Fruit fly (Drosophila melanogaster) whole organism, prepupa: ENCODE measurements around the gene spir.

Experiments used
- Blimp-1 ChIP-seq: fragments of 200-800 bp; sonication (Bioruptor generic); optimal IDR thresholded peaks from 3 replicates; lab custom pipeline; 2017; ENCODE audit warnings: missing biosample characterization, missing genetic modification characterization, mild to moderate bottlenecking, moderate library complexity, missing genetic modification reagents
- CG10631 ChIP-seq: fragments of 200-800 bp; sonication (Bioruptor generic); optimal IDR thresholded peaks from 2 replicates; lab custom pipeline; 2016; ENCODE audit warnings: missing biosample characterization, missing genetic modification characterization
- CG10669 ChIP-seq: fragments of 200-800 bp; sonication (Bioruptor generic); optimal IDR thresholded peaks from 3 replicates; lab custom pipeline; 2018; ENCODE audit warnings: missing biosample characterization, mild to moderate bottlenecking, missing genetic modification characterization, moderate library complexity
- CG11294 ChIP-seq: fragments of 200-800 bp; sonication (Bioruptor generic); IDR thresholded peaks from 2 replicates; pipeline ENCODE4 v1.3.6; 2022; ENCODE audit warnings: missing biosample characterization, missing genetic modification characterization
- CG11902 ChIP-seq: fragments of 200-800 bp; sonication (Bioruptor generic); optimal IDR thresholded peaks from 3 replicates; lab custom pipeline; 2016; ENCODE audit warnings: missing biosample characterization, missing genetic modification characterization
- CG15336 ChIP-seq: fragments of 200-800 bp; sonication (Bioruptor generic); IDR thresholded peaks from 2 replicates; pipeline ENCODE4 v1.3.6; 2022; ENCODE audit warnings: missing biosample characterization, missing genetic modification characterization
- CG1621 ChIP-seq: fragments of 200-800 bp; sonication (Bioruptor generic); optimal IDR thresholded peaks from 3 replicates; lab custom pipeline; 2018; ENCODE audit warnings: missing biosample characterization, mild to moderate bottlenecking, missing genetic modification characterization
- CG32006 ChIP-seq: fragments of 200-800 bp; sonication (Bioruptor generic); optimal IDR thresholded peaks from 3 replicates; lab custom pipeline; 2017; ENCODE audit warnings: missing biosample characterization, mild to moderate bottlenecking, missing genetic modification characterization
- CG34406 ChIP-seq: fragments of 200-800 bp; sonication (Bioruptor generic); optimal IDR thresholded peaks from 3 replicates; lab custom pipeline; 2016; ENCODE audit warnings: missing biosample characterization, missing genetic modification characterization
- CG3919 ChIP-seq: fragments of 200-800 bp; sonication (Bioruptor generic); optimal IDR thresholded peaks from 3 replicates; lab custom pipeline; 2016; ENCODE audit warnings: missing biosample characterization, missing genetic modification characterization
- CG4318 ChIP-seq: fragments of 200-800 bp; sonication (Bioruptor generic); optimal IDR thresholded peaks from 3 replicates; lab custom pipeline; 2017; ENCODE audit warnings: missing biosample characterization, mild to moderate bottlenecking, missing genetic modification characterization
- CG6163 ChIP-seq: fragments of 200-800 bp; sonication (Bioruptor generic); IDR thresholded peaks from 3 replicates; pipeline ENCODE4 v1.3.6; 2022; ENCODE audit warnings: missing biosample characterization, missing genetic modification characterization
- CG6276 ChIP-seq: fragments of 200-800 bp; sonication (Bioruptor generic); optimal IDR thresholded peaks from 2 replicates; lab custom pipeline; 2017; ENCODE audit warnings: missing biosample characterization, mild to moderate bottlenecking, missing genetic modification characterization
- CG8119 ChIP-seq: fragments of 200-800 bp; sonication (Bioruptor generic); IDR thresholded peaks from 3 replicates; pipeline ENCODE4 v1.3.6; 2022; ENCODE audit warnings: missing biosample characterization, missing genetic modification characterization
- CG8632 ChIP-seq: fragments of 200-800 bp; sonication (Bioruptor generic); optimal IDR thresholded peaks from 3 replicates; lab custom pipeline; 2016; ENCODE audit warnings: missing biosample characterization, missing genetic modification characterization
- CG9139 ChIP-seq: fragments of 200-800 bp; sonication (Bioruptor generic); optimal IDR thresholded peaks from 3 replicates; lab custom pipeline; 2017; ENCODE audit warnings: missing biosample characterization, mild to moderate bottlenecking, missing genetic modification characterization
- Eip75B ChIP-seq: fragments of 200-800 bp; sonication (Bioruptor generic); optimal IDR thresholded peaks from 3 replicates; lab custom pipeline; 2016; ENCODE audit warnings: missing biosample characterization, missing genetic modification characterization
- Eip78C ChIP-seq: fragments of 200-800 bp; sonication (Bioruptor generic); peaks from one replicate; lab custom pipeline; 2016; ENCODE audit warnings: missing biosample characterization, missing genetic modification characterization
- Eip93F ChIP-seq: fragments of 200-800 bp; sonication (Bioruptor generic); optimal IDR thresholded peaks from 2 replicates; lab custom pipeline; 2016; ENCODE audit warnings: missing biosample characterization, mild to moderate bottlenecking, missing genetic modification characterization
- Ets21C ChIP-seq: fragments of 200-800 bp; sonication (Bioruptor generic); optimal IDR thresholded peaks from 3 replicates; lab custom pipeline; 2016; ENCODE audit warnings: missing biosample characterization, missing genetic modification characterization
- Gug ChIP-seq: fragments of 200-800 bp; sonication (Bioruptor generic); IDR thresholded peaks from 2 replicates; pipeline ENCODE4 v1.3.6; 2022; ENCODE audit warnings: missing biosample characterization, missing genetic modification characterization
- Hr38 ChIP-seq: sonication (Bioruptor generic); optimal IDR thresholded peaks from 2 replicates; lab custom pipeline; 2016; ENCODE audit warnings: missing biosample characterization, missing genetic modification characterization
- Hr39 ChIP-seq: fragments of 200-800 bp; sonication (Bioruptor generic); optimal IDR thresholded peaks from 2 replicates; lab custom pipeline; 2016; ENCODE audit warnings: missing biosample characterization, missing genetic modification characterization
- Hr4 ChIP-seq: fragments of 200-800 bp; sonication (Bioruptor generic); optimal IDR thresholded peaks from 3 replicates; lab custom pipeline; 2016; ENCODE audit warnings: missing biosample characterization, missing genetic modification characterization
- Lpt ChIP-seq: fragments of 200-800 bp; sonication (Bioruptor generic); optimal IDR thresholded peaks from 3 replicates; lab custom pipeline; 2016; ENCODE audit warnings: missing biosample characterization, missing genetic modification characterization
- Met ChIP-seq: fragments of 200-800 bp; sonication (Bioruptor generic); optimal IDR thresholded peaks from 3 replicates; lab custom pipeline; 2016; ENCODE audit warnings: missing biosample characterization, missing genetic modification characterization
- Smox ChIP-seq: fragments of 200-800 bp; sonication (Bioruptor generic); optimal IDR thresholded peaks from 3 replicates; lab custom pipeline; 2016; ENCODE audit warnings: missing biosample characterization, missing genetic modification characterization
- Sox15 ChIP-seq: fragments of 200-800 bp; sonication (Bioruptor generic); optimal IDR thresholded peaks from 3 replicates; lab custom pipeline; 2016; ENCODE audit warnings: missing biosample characterization, missing genetic modification characterization
- achi ChIP-seq: fragments of 200-800 bp; sonication (Bioruptor generic); optimal IDR thresholded peaks from 3 replicates; lab custom pipeline; 2016; ENCODE audit warnings: missing biosample characterization, missing genetic modification characterization
- acj6 ChIP-seq: fragments of 200-800 bp; sonication (Bioruptor generic); optimal IDR thresholded peaks from 3 replicates; lab custom pipeline; 2016; ENCODE audit warnings: missing biosample characterization, missing genetic modification characterization
- dac ChIP-seq: fragments of 200-800 bp; sonication (Bioruptor generic); optimal IDR thresholded peaks from 2 replicates; lab custom pipeline; 2017; ENCODE audit warnings: missing biosample characterization, mild to moderate bottlenecking, missing genetic modification characterization
- eg ChIP-seq: fragments of 200-800 bp; sonication (Bioruptor generic); IDR thresholded peaks from 3 replicates; pipeline ENCODE4 v1.3.6; 2022; ENCODE audit warnings: missing biosample characterization, missing genetic modification characterization
- fkh ChIP-seq: fragments of 200-800 bp; sonication (Bioruptor generic); optimal IDR thresholded peaks from 3 replicates; lab custom pipeline; 2017; ENCODE audit warnings: missing biosample characterization, mild to moderate bottlenecking, missing genetic modification characterization, moderate library complexity
- lz ChIP-seq: fragments of 200-800 bp; sonication (Bioruptor generic); optimal IDR thresholded peaks from 3 replicates; lab custom pipeline; 2016; ENCODE audit warnings: missing biosample characterization, missing genetic modification characterization
- pdm3 ChIP-seq: fragments of 200-800 bp; sonication (Bioruptor generic); optimal IDR thresholded peaks from 3 replicates; lab custom pipeline; 2016; ENCODE audit warnings: missing biosample characterization, missing genetic modification characterization
- salr ChIP-seq, 2 experiments: fragments of 200-800 bp; sonication (Bioruptor generic); optimal IDR thresholded peaks; 3 replicates each; lab custom pipeline; 2016 to 2018; ENCODE audit warnings: missing biosample characterization in 2 of 2, missing genetic modification characterization in 2 of 2, mild to moderate bottlenecking in 1 of 2
- spab ChIP-seq: fragments of 200-800 bp; sonication (Bioruptor generic); optimal IDR thresholded peaks from 2 replicates; lab custom pipeline; 2017; ENCODE audit warnings: missing biosample characterization, mild to moderate bottlenecking, missing genetic modification characterization, missing genetic modification reagents
- svp ChIP-seq: fragments of 200-800 bp; sonication (Bioruptor generic); peaks from one replicate; lab custom pipeline; 2016; ENCODE audit warnings: missing biosample characterization, missing genetic modification characterization
- vri ChIP-seq: fragments of 200-800 bp; sonication (Bioruptor generic); optimal IDR thresholded peaks from 3 replicates; lab custom pipeline; 2016; ENCODE audit warnings: missing biosample characterization, mild to moderate bottlenecking, missing genetic modification characterization

Gene spir

dm6 chr2L:20349671-20350539, 38.9 kb downstream of the spir start, which contains the start of the genes La and RtGEF (continued):
- no peak for TF ChIP-seq CG9139
- TF ChIP-seq Eip75B (GFP tag; lab: Kevin White, UChicago), result peak; percentile 55
- TF ChIP-seq Hr4 (GFP tag; lab: Kevin White, UChicago), result peak; percentile 37
- TF ChIP-seq vri (GFP tag; lab: Kevin White, UChicago), result no peak
- TF ChIP-seq lz (GFP tag; lab: Kevin White, UChicago), result peak; percentile 51
- no peak for TF ChIP-seq spab (GFP tag; lab: Kevin White, UChicago)
- TF ChIP-seq CG11294 (GFP tag; lab: Robert Waterston, UW), result no peak
- TF ChIP-seq CG32006 (GFP tag; lab: Kevin White, UChicago), result peak; percentile 54
- peak; percentile 99 for TF ChIP-seq CG1621
- no peak for TF ChIP-seq Hr38 (GFP tag; lab: Kevin White, UChicago)
- 0 out of 3 replicates have a peak, but pooled peaks have one; percentile 30 for TF ChIP-seq CG6163 (GFP tag; lab: Robert Waterston, UW)
- no peak for TF ChIP-seq dac (GFP tag; lab: Kevin White, UChicago)
- TF ChIP-seq eg, result peak; percentile 29; the same call in 1 of the 3 replicates
- peak; percentile 65 for TF ChIP-seq Hr39 (GFP tag; lab: Kevin White, UChicago)
- no peak for TF ChIP-seq Smox (GFP tag; lab: Kevin White, UChicago)
- TF ChIP-seq CG8119 (GFP tag; lab: Robert Waterston, UW), result no peak
- peak; percentile 72 for TF ChIP-seq Eip78C (GFP tag; lab: Kevin White, UChicago)
- TF ChIP-seq Sox15 (GFP tag; lab: Kevin White, UChicago), result peak; percentile 28
- peak; percentile 22 for TF ChIP-seq CG10669 (GFP tag; lab: Kevin White, UChicago)
- peak; percentile 7 for TF ChIP-seq CG34406 (GFP tag; lab: Kevin White, UChicago)
- TF ChIP-seq CG8632 (GFP tag; lab: Kevin White, UChicago), result no peak
- TF ChIP-seq CG10631 (GFP tag; lab: Kevin White, UChicago), result peak; percentile 57
- TF ChIP-seq svp (GFP tag; lab: Kevin White, UChicago), result no peak
- TF ChIP-seq CG6276 (GFP tag; lab: Kevin White, UChicago), result no peak
- TF ChIP-seq Ets21C (GFP tag; lab: Kevin White, UChicago), result peak; percentile 45
- TF ChIP-seq fkh, result no peak
- TF ChIP-seq CG11902, result peak; percentile 47

- no peak for TF ChIP-seq acj6 (GFP tag; lab: Kevin White, UChicago)
- peak; percentile 4 for TF ChIP-seq achi (GFP tag; lab: Kevin White, UChicago)
- peak; percentile 31 for TF ChIP-seq Hr4 (GFP tag; lab: Kevin White, UChicago)
- 0 out of 3 replicates have a peak, but pooled peaks have one; percentile 30 for TF ChIP-seq CG8119 (GFP tag; lab: Robert Waterston, UW)
- TF ChIP-seq CG15336 (GFP tag; lab: Robert Waterston, UW), result peak; percentile 49; the same call in 1 of the 2 replicates
- no peak for TF ChIP-seq Eip93F (GFP tag; lab: Kevin White, UChicago)
- 0 out of 3 replicates have a peak, but pooled peaks have one; percentile 38 for TF ChIP-seq CG6163 (GFP tag; lab: Robert Waterston, UW)
- peak; percentile 63; the same call in 2 of the 3 replicates for TF ChIP-seq eg
- TF ChIP-seq pdm3, result peak; percentile 20
- peak; percentile 18 for TF ChIP-seq CG6276 (GFP tag; lab: Kevin White, UChicago)
- no peak for TF ChIP-seq Gug
- TF ChIP-seq Blimp-1 (GFP tag; lab: Kevin White, UChicago), result no peak
- peak; percentile 1 for TF ChIP-seq Lpt
Measured at dm6 chr2L:20351723-20352122, 40.7 kb downstream of the spir start.

- TF ChIP-seq CG15336 (GFP tag; lab: Robert Waterston, UW), result no peak
- TF ChIP-seq CG11902, result no peak
- no peak for TF ChIP-seq CG3919
- no peak for TF ChIP-seq CG4318 (GFP tag; lab: Kevin White, UChicago)
- no peak for TF ChIP-seq Met (GFP tag; lab: Kevin White, UChicago)
- no peak for TF ChIP-seq svp (GFP tag; lab: Kevin White, UChicago)
- no peak for TF ChIP-seq Eip78C (GFP tag; lab: Kevin White, UChicago)
- no peak for TF ChIP-seq salr (GFP tag; optimal IDR thresholded peaks at IDR 0.05; lab: Kevin White, UChicago)
- no peak for TF ChIP-seq CG6276 (GFP tag; lab: Kevin White, UChicago)
- no peak for TF ChIP-seq CG10669 (GFP tag; lab: Kevin White, UChicago)
- TF ChIP-seq Blimp-1 (GFP tag; lab: Kevin White, UChicago), result no peak
- TF ChIP-seq pdm3, result no peak
Measured at dm6 chr2L:20352200-20352599, 41.2 kb downstream of the spir start.
